Worm (Caenorhabditis elegans) whole organism, L1 larva: ENCODE data around the gene ftn-1.
A peak's percentile ranks its signal among the peaks of the same experiment; 100 is the strongest.

Experiments used
- C04F5.9 ChIP-seq: sonication (generic microtip); optimal IDR thresholded peaks from 2 replicates; lab custom pipeline; 2016; ENCODE audit warnings: missing genetic modification characterization, missing compliant biosample characterization
- C16A3.4 ChIP-seq: fragments of 150-350 bp; optimal IDR thresholded peaks from 2 replicates; lab custom pipeline; 2014; ENCODE audit warnings: missing biosample characterization, missing genetic modification characterization
- aly-2 ChIP-seq: fragments of 150-350 bp; optimal IDR thresholded peaks from 2 replicates; lab custom pipeline; 2014; ENCODE audit warnings: missing biosample characterization, missing genetic modification characterization
- ama-1 ChIP-seq: fragments of 150-350 bp; optimal IDR thresholded peaks from 2 replicates; lab custom pipeline; 2014
- blmp-1 ChIP-seq: fragments of 150-350 bp; optimal IDR thresholded peaks from 2 replicates; lab custom pipeline; 2014; ENCODE audit warnings: missing biosample characterization, missing genetic modification characterization
- ceh-63 ChIP-seq: fragments of 200-800 bp; sonication (Bioruptor generic); optimal IDR thresholded peaks from 2 replicates; lab custom pipeline; 2018; ENCODE audit warnings: mild to moderate bottlenecking, missing genetic modification characterization, missing compliant biosample characterization
- ceh-8 ChIP-seq: fragments of 200-800 bp; sonication (Bioruptor generic); optimal IDR thresholded peaks from 2 replicates; lab custom pipeline; 2018; ENCODE audit warnings: mild to moderate bottlenecking, missing genetic modification characterization, moderate library complexity, missing compliant biosample characterization
- ceh-82 ChIP-seq, 3 experiments: fragments of 150-350 bp in 1 of 3; sonication (generic microtip) in 2 of 3; optimal IDR thresholded peaks; 2 replicates each; lab custom pipeline; 2014 to 2017; ENCODE audit warnings: missing biosample characterization in 3 of 3, missing genetic modification characterization in 3 of 3
- dpl-1 ChIP-seq, 3 experiments: fragments of 150-350 bp in 2 of 3; sonication (generic microtip) in 1 of 3; optimal IDR thresholded peaks; 2 replicates each; lab custom pipeline; 2014 to 2017; ENCODE audit warnings: missing biosample characterization in 3 of 3, missing genetic modification characterization in 3 of 3, missing genetic modification reagents in 3 of 3
- dsc-1 ChIP-seq: sonication (generic microtip); optimal IDR thresholded peaks from 2 replicates; lab custom pipeline; 2016; ENCODE audit warnings: mild to moderate bottlenecking, missing genetic modification characterization, missing compliant biosample characterization
- efl-1 ChIP-seq, 4 experiments: fragments of 150-350 bp; optimal IDR thresholded peaks in 3 of 4; peaks in 1 of 4; 1 replicate in 1 of 4; 2 replicates in 3 of 4; lab custom pipeline; 2014; ENCODE audit warnings: missing biosample characterization in 2 of 4, missing genetic modification characterization in 2 of 4, missing genetic modification reagents in 2 of 4
- egl-13 ChIP-seq: sonication (generic microtip); optimal IDR thresholded peaks from 2 replicates; lab custom pipeline; 2016; ENCODE audit warnings: missing genotype, missing genetic modification reagents, missing genetic modification characterization, missing compliant biosample characterization
- egl-27 ChIP-seq, 2 experiments: fragments of 150-350 bp in 1 of 2; sonication (generic microtip); optimal IDR thresholded peaks; 3 replicates each; lab custom pipeline; 2017 to 2018; ENCODE audit warnings: missing biosample characterization in 2 of 2, missing genetic modification characterization in 2 of 2, missing genetic modification reagents in 2 of 2
- elt-3 ChIP-seq, 6 experiments: fragments of 150-350 bp in 1 of 6; sonication (generic microtip); optimal IDR thresholded peaks; 2 replicates each; lab custom pipeline; 2017 to 2018; ENCODE audit warnings: missing biosample characterization in 6 of 6, missing genetic modification characterization in 6 of 6, inconsistent platforms in 1 of 6
- fkh-10 ChIP-seq: sonication (generic microtip); optimal IDR thresholded peaks from 2 replicates; lab custom pipeline; 2017; ENCODE audit warnings: missing biosample characterization, missing genetic modification reagents, missing genetic modification characterization
- fos-1 ChIP-seq: fragments of 150-350 bp; optimal IDR thresholded peaks from 2 replicates; lab custom pipeline; 2014; ENCODE audit warnings: missing biosample characterization, missing genetic modification characterization
- grh-1 ChIP-seq: fragments of 200-800 bp; sonication (Bioruptor generic); IDR thresholded peaks from 2 replicates; pipeline ENCODE4 v1.3.6; 2022; ENCODE audit warnings: missing genetic modification reagents, missing genetic modification characterization, missing compliant biosample characterization
- hlh-17 ChIP-seq: fragments of 200-800 bp; sonication (Bioruptor generic); optimal IDR thresholded peaks from 2 replicates; lab custom pipeline; 2018; ENCODE audit warnings: missing genetic modification characterization, mild to moderate bottlenecking, missing compliant biosample characterization, moderate library complexity, borderline replicate concordance
- irx-1 ChIP-seq: sonication (generic microtip); optimal IDR thresholded peaks from 2 replicates; lab custom pipeline; 2016; ENCODE audit warnings: missing genetic modification characterization, missing compliant biosample characterization
- isw-1 ChIP-seq: fragments of 200-800 bp; sonication (Bioruptor generic); IDR thresholded peaks from 2 replicates; pipeline ENCODE4 v1.3.6; 2022; ENCODE audit warnings: missing genetic modification characterization, missing compliant biosample characterization
- lin-14 ChIP-seq: fragments of 200-800 bp; sonication (Bioruptor generic); optimal IDR thresholded peaks from 2 replicates; lab custom pipeline; 2018; ENCODE audit warnings: mild to moderate bottlenecking, missing genetic modification characterization, moderate library complexity, missing compliant biosample characterization
- lin-15B ChIP-seq: fragments of 150-350 bp; sonication (generic microtip); optimal IDR thresholded peaks from 3 replicates; lab custom pipeline; 2014; ENCODE audit warnings: missing biosample characterization, missing genetic modification characterization
- lsy-2 ChIP-seq, 2 experiments: fragments of 150-350 bp; optimal IDR thresholded peaks; 2 replicates each; lab custom pipeline; 2014; ENCODE audit warnings: missing biosample characterization in 2 of 2, missing genetic modification characterization in 2 of 2
- mdl-1 ChIP-seq, 2 experiments: fragments of 150-350 bp; optimal IDR thresholded peaks; 2 replicates each; lab custom pipeline; 2014 to 2017; ENCODE audit warnings: missing biosample characterization in 2 of 2, missing genetic modification characterization in 2 of 2, inconsistent platforms in 1 of 2
- mef-2 ChIP-seq: fragments of 150-350 bp; optimal IDR thresholded peaks from 2 replicates; lab custom pipeline; 2014; ENCODE audit warnings: missing biosample characterization, missing genetic modification characterization
- mep-1 ChIP-seq: fragments of 150-350 bp; optimal IDR thresholded peaks from 2 replicates; lab custom pipeline; 2014; ENCODE audit warnings: missing biosample characterization, missing genetic modification characterization
- nhr-11 ChIP-seq: fragments of 150-350 bp; optimal IDR thresholded peaks from 2 replicates; lab custom pipeline; 2014; ENCODE audit warnings: missing biosample characterization, missing genetic modification characterization
- nhr-19 ChIP-seq: fragments of 200-800 bp; sonication (Bioruptor generic); conservative IDR thresholded peaks from 2 replicates; pipeline ENCODE4 v1.3.6; 2022; ENCODE audit warnings: missing genetic modification characterization, missing compliant biosample characterization
- nhr-20 ChIP-seq: sonication (generic microtip); optimal IDR thresholded peaks from 2 replicates; lab custom pipeline; 2016; ENCODE audit warnings: mild to moderate bottlenecking, missing genetic modification characterization, missing compliant biosample characterization
- nhr-28 ChIP-seq: fragments of 150-350 bp; optimal IDR thresholded peaks from 2 replicates; lab custom pipeline; 2014; ENCODE audit warnings: missing biosample characterization, missing genetic modification characterization
- nhr-47 ChIP-seq: sonication (generic microtip); optimal IDR thresholded peaks from 2 replicates; lab custom pipeline; 2016; ENCODE audit warnings: mild to moderate bottlenecking, missing genetic modification characterization, moderate library complexity, missing compliant biosample characterization
- nhr-71 ChIP-seq: sonication (generic microtip); optimal IDR thresholded peaks from 2 replicates; lab custom pipeline; 2016; ENCODE audit warnings: mild to moderate bottlenecking, missing genetic modification characterization, moderate library complexity, missing compliant biosample characterization
- nhr-85 ChIP-seq: sonication (generic microtip); peaks from one replicate; lab custom pipeline; 2016; ENCODE audit warnings: missing genetic modification characterization, inconsistent platforms, missing compliant biosample characterization
- nhr-90 ChIP-seq: sonication (generic microtip); optimal IDR thresholded peaks from 2 replicates; lab custom pipeline; 2016; ENCODE audit warnings: mild to moderate bottlenecking, missing genetic modification characterization, missing compliant biosample characterization; ENCODE audit not compliant: poor library complexity
- skn-1 ChIP-seq: fragments of 150-350 bp; optimal IDR thresholded peaks from 2 replicates; lab custom pipeline; 2014; ENCODE audit warnings: missing biosample characterization, missing genetic modification characterization
- snpc-4 ChIP-seq: fragments of 150-350 bp; optimal IDR thresholded peaks from 2 replicates; lab custom pipeline; 2014; ENCODE audit warnings: missing biosample characterization, missing genetic modification characterization
- snu-23 ChIP-seq: sonication (generic microtip); optimal IDR thresholded peaks from 2 replicates; lab custom pipeline; 2016; ENCODE audit warnings: missing genetic modification characterization, missing compliant biosample characterization
- sox-4 ChIP-seq: sonication (generic microtip); optimal IDR thresholded peaks from 2 replicates; lab custom pipeline; 2016; ENCODE audit warnings: missing genetic modification characterization, missing compliant biosample characterization
- sptf-1 ChIP-seq: fragments of 150-350 bp; optimal IDR thresholded peaks from 2 replicates; lab custom pipeline; 2014; ENCODE audit warnings: missing biosample characterization, missing genetic modification characterization
- swsn-7 ChIP-seq: sonication (generic microtip); optimal IDR thresholded peaks from 2 replicates; lab custom pipeline; 2016; ENCODE audit warnings: missing genetic modification characterization, missing compliant biosample characterization
- tbx-2 ChIP-seq: sonication (generic microtip); optimal IDR thresholded peaks from 2 replicates; lab custom pipeline; 2016; ENCODE audit warnings: missing genetic modification characterization, missing compliant biosample characterization
- unc-130 ChIP-seq: fragments of 150-350 bp; optimal IDR thresholded peaks from 2 replicates; lab custom pipeline; 2017; ENCODE audit warnings: missing biosample characterization, missing genetic modification characterization, inconsistent platforms
- unc-30 ChIP-seq: sonication (generic microtip); optimal IDR thresholded peaks from 2 replicates; lab custom pipeline; 2017; ENCODE audit warnings: missing biosample characterization, missing genetic modification characterization
- unc-62 ChIP-seq: fragments of 150-350 bp; optimal IDR thresholded peaks from 2 replicates; lab custom pipeline; 2014; ENCODE audit warnings: missing biosample characterization, missing genetic modification reagents, missing genetic modification characterization
- vab-15 ChIP-seq: sonication (generic microtip); optimal IDR thresholded peaks from 2 replicates; lab custom pipeline; 2017; ENCODE audit warnings: missing genotype, mild to moderate bottlenecking, missing genetic modification characterization, missing compliant biosample characterization
- xbp-1 ChIP-seq: sonication (generic microtip); optimal IDR thresholded peaks from 2 replicates; lab custom pipeline; 2016; ENCODE audit warnings: missing genetic modification characterization, missing compliant biosample characterization

ftn-1 gene

ce11 chrV:7547479-7547878, at the start of gene ftn-1:
TSS of gene ftn-1 (minus strand) at chrV:7547579.
- TF ChIP-seq ceh-63 (GFP tag; lab: Kevin White, UChicago) (no peak), C04F5.9 (tag; lab: Kevin White, UChicago) (no peak)

ce11 chrV:7595132-7595531, 47.8 kb upstream of the ftn-1 start:
- TF ChIP-seq mef-2 (tag; lab: Kevin White, UChicago) (no peak), egl-27 (tag; optimal IDR thresholded peaks at IDR 0.05; lab: Kevin White, UChicago) (no peak), egl-13 (tag; lab: Kevin White, UChicago) (no peak), nhr-19 (GFP tag; lab: Robert Waterston, UW) (no peak), nhr-28 (tag; lab: Kevin White, UChicago) (no peak)

- TF ChIP-seq unc-130 (tag; lab: Kevin White, UChicago) = no peak
- peak; percentile 7 for TF ChIP-seq lin-14 (GFP tag; lab: Kevin White, UChicago)
- peak; percentile 49 for TF ChIP-seq fkh-10 (GFP tag; lab: Kevin White, UChicago)
- TF ChIP-seq, all 84 proteins: peak for 2
Measured at ce11 chrV:7590454-7590853, 43.1 kb upstream of the ftn-1 start, which contains the start of gene C50E3.6. TSS of gene C50E3.6 (minus strand) at chrV:7590554.

- TF ChIP-seq nhr-19 (GFP tag; lab: Robert Waterston, UW) (peak; percentile 66), grh-1 (GFP tag; lab: Robert Waterston, UW) (peak; percentile 18; the same call in 1 of the 2 replicates), dsc-1 (tag; lab: Kevin White, UChicago) (peak; percentile 62), lin-14 (GFP tag; lab: Kevin White, UChicago) (peak; percentile 79), nhr-20 (tag; lab: Kevin White, UChicago) (peak; percentile 69), ceh-8 (GFP tag; lab: Kevin White, UChicago) (no peak), nhr-71 (peak; percentile 79), dpl-1 (GFP tag; optimal IDR thresholded peaks at IDR 0.05; lab: Kevin White, UChicago) (peak; percentile 48 to 72 (median 66)), lin-15B (tag; lab: Kevin White, UChicago) (peak; percentile 38), lsy-2 (tag; optimal IDR thresholded peaks at IDR 0.05; lab: Kevin White, UChicago) (peak; percentile 71 to 74), unc-62 (GFP tag; lab: Kevin White, UChicago) (no peak), fos-1 (tag; lab: Kevin White, UChicago) (peak; percentile 46), snpc-4 (tag; lab: Kevin White, UChicago) (peak; percentile 68), snu-23 (peak; percentile 78), nhr-11 (tag; lab: Kevin White, UChicago) (no peak), C16A3.4 (tag; lab: Kevin White, UChicago) (peak; percentile 67), sptf-1 (tag; lab: Kevin White, UChicago) (no peak), blmp-1 (tag; lab: Kevin White, UChicago) (peak; percentile 56), efl-1 (optimal IDR thresholded peaks at IDR 0.05; lab: Kevin White, UChicago) (peak; percentile 69 to 71), efl-1 (GFP tag; optimal IDR thresholded peaks at IDR 0.05 in 1 of 2; lab: Kevin White, UChicago) (peak; percentile 69 to 95), vab-15 (tag; lab: Kevin White, UChicago) (no peak), hlh-17 (GFP tag; lab: Kevin White, UChicago) (no peak), sox-4 (tag; lab: Kevin White, UChicago) (no peak), swsn-7 (tag; lab: Kevin White, UChicago) (peak; percentile 70), unc-30 (tag; lab: Kevin White, UChicago) (no peak), isw-1 (GFP tag; lab: Robert Waterston, UW) (peak; percentile 26), skn-1 (tag; lab: Kevin White, UChicago) (peak; percentile 48), nhr-85 (tag; lab: Kevin White, UChicago) (peak; percentile 74), nhr-47 (peak; percentile 73), aly-2 (tag; lab: Kevin White, UChicago) (no peak), irx-1 (tag; lab: Kevin White, UChicago) (peak; percentile 42), ceh-63 (GFP tag; lab: Kevin White, UChicago) (no peak), elt-3 (tag; optimal IDR thresholded peaks at IDR 0.05; lab: Kevin White, UChicago) (peak in 1 of 6 experiments; percentile 57), ceh-82 (tag; optimal IDR thresholded peaks at IDR 0.05; lab: Kevin White, UChicago) (peak; percentile 21 to 60 (median 44)), nhr-90 (tag; lab: Kevin White, UChicago) (peak; percentile 66), mep-1 (tag; lab: Kevin White, UChicago) (peak; percentile 82), ama-1 (no peak), tbx-2 (tag; lab: Kevin White, UChicago) (peak; percentile 70), xbp-1 (peak; percentile 67), mdl-1 (tag; optimal IDR thresholded peaks at IDR 0.05; lab: Kevin White, UChicago) (peak in 1 of 2 experiments; percentile 32)
Measured at ce11 chrV:7587637-7588036, 40.3 kb upstream of the ftn-1 start, which contains the start of the genes F19F10.11 and C50E3.5. TSS of gene F19F10.11 (minus strand) at chrV:7587704. TSS of gene C50E3.5 (plus strand) at chrV:7587996.
